Worm (Caenorhabditis elegans) whole organism, L2 larva: ENCODE results near the gene hpo-10.

ENCODE experiments used
- ama-1 ChIP-seq: fragments of 150-350 bp; optimal IDR thresholded peaks from 2 replicates; lab custom pipeline; 2018; ENCODE audit warnings: inconsistent platforms
- egl-27 ChIP-seq: sonication (generic microtip); optimal IDR thresholded peaks from 3 replicates; lab custom pipeline; 2017; ENCODE audit warnings: missing biosample characterization, missing genetic modification reagents, missing genetic modification characterization
- lsy-2 ChIP-seq, 2 experiments: fragments of 150-350 bp in 1 of 2; sonication (generic microtip) in 1 of 2; optimal IDR thresholded peaks; 2 replicates each; lab custom pipeline; 2014 to 2017; ENCODE audit warnings: missing biosample characterization in 2 of 2, missing genetic modification characterization in 2 of 2
- mab-5 ChIP-seq: fragments of 150-350 bp; optimal IDR thresholded peaks from 2 replicates; lab custom pipeline; 2014; ENCODE audit warnings: missing biosample characterization, missing genetic modification characterization
- mbf-1 ChIP-seq: sonication (generic microtip); optimal IDR thresholded peaks from 2 replicates; lab custom pipeline; 2017; ENCODE audit warnings: missing biosample characterization, missing genetic modification characterization
- nhr-10 ChIP-seq: sonication (generic microtip); optimal IDR thresholded peaks from 2 replicates; lab custom pipeline; 2017; ENCODE audit warnings: missing biosample characterization, missing genetic modification characterization
- nhr-23 ChIP-seq: fragments of 150-350 bp; optimal IDR thresholded peaks from 2 replicates; lab custom pipeline; 2014; ENCODE audit warnings: missing biosample characterization, missing genetic modification reagents, missing genetic modification characterization
- nhr-237 ChIP-seq: fragments of 150-350 bp; optimal IDR thresholded peaks from 2 replicates; lab custom pipeline; 2014; ENCODE audit warnings: missing biosample characterization, missing genetic modification characterization
- nhr-77 ChIP-seq: fragments of 150-350 bp; optimal IDR thresholded peaks from 2 replicates; lab custom pipeline; 2014; ENCODE audit warnings: missing biosample characterization, missing genetic modification characterization
- sma-9 ChIP-seq, 2 experiments: fragments of 150-350 bp in 1 of 2; sonication (generic microtip) in 1 of 2; optimal IDR thresholded peaks; 2 replicates each; lab custom pipeline; 2014 to 2016; ENCODE audit warnings: missing genetic modification characterization in 2 of 2, mild to moderate bottlenecking in 1 of 2, missing biosample characterization in 1 of 2, missing compliant biosample characterization in 1 of 2, missing genetic modification reagents in 1 of 2, moderate library complexity in 1 of 2
- snpc-4 ChIP-seq: fragments of 150-350 bp; optimal IDR thresholded peaks from 2 replicates; lab custom pipeline; 2014; ENCODE audit warnings: missing biosample characterization, missing genetic modification characterization
- zag-1 ChIP-seq: fragments of 150-350 bp; optimal IDR thresholded peaks from 2 replicates; lab custom pipeline; 2014; ENCODE audit warnings: missing biosample characterization, missing genetic modification characterization

DNA sequence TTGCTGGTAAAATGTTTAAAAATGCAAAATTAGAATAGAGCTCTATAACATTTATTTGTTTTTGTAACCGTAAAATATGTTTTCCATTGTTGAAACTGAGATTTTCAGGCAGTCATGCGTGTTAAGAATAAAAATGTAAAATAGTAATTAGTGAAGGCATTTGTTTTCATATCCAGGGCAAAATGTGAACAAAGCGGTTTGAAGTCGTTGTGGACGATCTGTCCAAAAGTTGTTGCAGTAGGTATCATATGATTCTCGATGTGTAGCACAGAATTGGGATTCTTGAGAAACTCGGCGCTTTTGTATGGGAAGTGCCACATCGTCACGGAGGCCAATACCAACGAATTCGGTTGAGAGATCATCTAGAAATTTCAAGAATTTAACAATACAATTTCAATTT, 3.0 kb downstream of the hpo-10 start:
- TF ChIP-seq nhr-10 (tag; lab: Kevin White, UChicago) (no peak), nhr-237 (tag; lab: Kevin White, UChicago) (no peak), zag-1 (no peak), egl-27 (tag; lab: Kevin White, UChicago) (no peak), snpc-4 (no peak), mbf-1 (tag; lab: Kevin White, UChicago) (no peak), nhr-77 (tag; lab: Kevin White, UChicago) (no peak), mab-5 (tag; lab: Kevin White, UChicago) (no peak), nhr-23 (no peak), ama-1 (lab: Kevin White, UChicago) (no peak), sma-9 (GFP tag; optimal IDR thresholded peaks at IDR 0.05; lab: Kevin White, UChicago) (no peak), sma-9 (tag; optimal IDR thresholded peaks at IDR 0.05; lab: Kevin White, UChicago) (no peak), lsy-2 (tag; optimal IDR thresholded peaks at IDR 0.05; lab: Kevin White, UChicago) (no peak)
